Worm (Caenorhabditis elegans): Measurements from ENCODE around the gene F56C3.1.

ce11 chrX:1419163-1419696 is 32.1 kb downstream of the F56C3.1 start, which contains the start of gene F19G12.9:
- TF ChIP-seq aha-1 (tag; optimal IDR thresholded peaks at IDR 0.05): no peak
- no peak for TF ChIP-seq tbx-2 (tag; optimal IDR thresholded peaks at IDR 0.05)
- peak; percentile 96 for TF ChIP-seq skn-1 (tag; optimal IDR thresholded peaks at IDR 0.05)
- TF ChIP-seq fkh-4 (tag; optimal IDR thresholded peaks at IDR 0.05; ENCODE audit: borderline replicate concordance): no peak
- no peak for TF ChIP-seq unc-130 (tag; optimal IDR thresholded peaks at IDR 0.05)
- no peak for TF ChIP-seq lin-13 (GFP tag; optimal IDR thresholded peaks at IDR 0.05)
- TF ChIP-seq sox-4 (tag; optimal IDR thresholded peaks at IDR 0.05): no peak
- TF ChIP-seq nhr-11 (tag; optimal IDR thresholded peaks at IDR 0.05): no peak
